Worm (Caenorhabditis elegans) whole organism, mixed stage, embryonic: ENCODE data around the gene srlf-11.

Experiments
- M03D4.4 ChIP-seq: sonication (generic microtip); optimal IDR thresholded peaks from 2 replicates; lab custom pipeline; 2017; ENCODE audit warnings: mild to moderate bottlenecking, missing genetic modification characterization, missing compliant biosample characterization
- bed-3 ChIP-seq: fragments of 200-800 bp; sonication (Bioruptor generic); optimal IDR thresholded peaks from 3 replicates; lab custom pipeline; 2018; ENCODE audit warnings: mild to moderate bottlenecking, missing genetic modification characterization, moderate library complexity, missing compliant biosample characterization
- blmp-1 ChIP-seq: fragments of 150-350 bp; optimal IDR thresholded peaks from 2 replicates; lab custom pipeline; 2014; ENCODE audit warnings: missing biosample characterization, missing genetic modification characterization
- ceh-39 ChIP-seq: fragments of 150-350 bp; optimal IDR thresholded peaks from 2 replicates; lab custom pipeline; 2014; ENCODE audit warnings: missing biosample characterization, missing genetic modification characterization
- ceh-43 ChIP-seq: fragments of 200-800 bp; sonication (Bioruptor generic); optimal IDR thresholded peaks from 2 replicates; lab custom pipeline; 2018; ENCODE audit warnings: mild to moderate bottlenecking, missing genetic modification characterization, moderate library complexity, missing compliant biosample characterization
- ceh-83 ChIP-seq: fragments of 200-800 bp; sonication (Bioruptor generic); optimal IDR thresholded peaks from 2 replicates; lab custom pipeline; 2018; ENCODE audit warnings: mild to moderate bottlenecking, missing genetic modification characterization, missing compliant biosample characterization
- ces-1 ChIP-seq: fragments of 150-350 bp; optimal IDR thresholded peaks from 2 replicates; lab custom pipeline; 2014; ENCODE audit warnings: missing biosample characterization, missing genetic modification reagents, missing genetic modification characterization
- cnd-1 ChIP-seq: fragments of 200-800 bp; sonication (Bioruptor generic); optimal IDR thresholded peaks from 2 replicates; lab custom pipeline; 2018; ENCODE audit warnings: mild to moderate bottlenecking, missing genetic modification characterization, missing compliant biosample characterization
- elt-1 ChIP-seq: sonication (generic microtip); optimal IDR thresholded peaks from 2 replicates; lab custom pipeline; 2017; ENCODE audit warnings: missing genetic modification characterization, mild to moderate bottlenecking, missing compliant biosample characterization, antibody characterized with exemption, moderate library complexity, borderline replicate concordance; ENCODE audit not compliant: insufficient read depth
- elt-3 ChIP-seq: fragments of 150-350 bp; optimal IDR thresholded peaks from 2 replicates; lab custom pipeline; 2014; ENCODE audit warnings: missing biosample characterization, missing genetic modification characterization
- flh-1 ChIP-seq: fragments of 200-800 bp; sonication (Bioruptor generic); optimal IDR thresholded peaks from 2 replicates; lab custom pipeline; 2018; ENCODE audit warnings: mild to moderate bottlenecking, missing genetic modification characterization, moderate library complexity, missing compliant biosample characterization
- ham-2 ChIP-seq: fragments of 200-800 bp; sonication (Bioruptor generic); optimal IDR thresholded peaks from 2 replicates; lab custom pipeline; 2018; ENCODE audit warnings: mild to moderate bottlenecking, missing genetic modification characterization, missing compliant biosample characterization
- hlh-1 ChIP-seq: fragments of 150-350 bp; optimal IDR thresholded peaks from 2 replicates; lab custom pipeline; 2014; ENCODE audit warnings: missing biosample characterization, missing genetic modification reagents, missing genetic modification characterization
- lin-13 ChIP-seq: fragments of 150-350 bp; optimal IDR thresholded peaks from 2 replicates; lab custom pipeline; 2014; ENCODE audit warnings: missing biosample characterization, missing genetic modification characterization
- lin-32 ChIP-seq: fragments of 200-800 bp; sonication (Bioruptor generic); optimal IDR thresholded peaks from 2 replicates; lab custom pipeline; 2018; ENCODE audit warnings: mild to moderate bottlenecking, missing genetic modification characterization, missing compliant biosample characterization
- lsy-2 ChIP-seq: fragments of 150-350 bp; optimal IDR thresholded peaks from 2 replicates; lab custom pipeline; 2014; ENCODE audit warnings: missing biosample characterization, missing genetic modification characterization
- mab-5 ChIP-seq: fragments of 150-350 bp; optimal IDR thresholded peaks from 2 replicates; lab custom pipeline; 2014; ENCODE audit warnings: missing biosample characterization, missing genetic modification characterization
- mep-1 ChIP-seq: fragments of 150-350 bp; optimal IDR thresholded peaks from 2 replicates; lab custom pipeline; 2017; ENCODE audit warnings: missing biosample characterization, missing genetic modification reagents, missing genetic modification characterization, inconsistent platforms
- mls-2 ChIP-seq: sonication (generic microtip); optimal IDR thresholded peaks from 2 replicates; lab custom pipeline; 2016; ENCODE audit warnings: mild to moderate bottlenecking, missing genetic modification characterization, moderate library complexity, missing compliant biosample characterization
- nhr-12 ChIP-seq: fragments of 150-350 bp; optimal IDR thresholded peaks from 2 replicates; lab custom pipeline; 2014; ENCODE audit warnings: missing biosample characterization, missing genetic modification characterization
- nhr-2 ChIP-seq: fragments of 150-350 bp; optimal IDR thresholded peaks from 2 replicates; lab custom pipeline; 2014; ENCODE audit warnings: missing biosample characterization, missing genetic modification characterization
- nhr-237 ChIP-seq: fragments of 150-350 bp; optimal IDR thresholded peaks from 2 replicates; lab custom pipeline; 2014; ENCODE audit warnings: missing biosample characterization, missing genetic modification characterization
- nhr-28 ChIP-seq: fragments of 150-350 bp; optimal IDR thresholded peaks from 2 replicates; lab custom pipeline; 2014; ENCODE audit warnings: missing biosample characterization, missing genetic modification characterization
- nhr-76 ChIP-seq: sonication (generic microtip); optimal IDR thresholded peaks from 2 replicates; lab custom pipeline; 2017; ENCODE audit warnings: missing biosample characterization, missing genetic modification characterization
- pha-4 ChIP-seq: fragments of 150-350 bp; optimal IDR thresholded peaks from 2 replicates; lab custom pipeline; 2018; ENCODE audit warnings: missing biosample characterization, missing genetic modification reagents, missing genetic modification characterization
- sem-2 ChIP-seq: fragments of 200-800 bp; sonication (Bioruptor generic); optimal IDR thresholded peaks from 2 replicates; lab custom pipeline; 2018; ENCODE audit warnings: mild to moderate bottlenecking, missing genetic modification characterization, missing compliant biosample characterization
- snpc-4 ChIP-seq: fragments of 150-350 bp; optimal IDR thresholded peaks from 2 replicates; lab custom pipeline; 2014; ENCODE audit warnings: missing biosample characterization, missing genetic modification characterization
- sptf-1 ChIP-seq: sonication (generic microtip); optimal IDR thresholded peaks from 2 replicates; lab custom pipeline; 2017; ENCODE audit warnings: mild to moderate bottlenecking, missing genetic modification characterization, moderate library complexity, missing compliant biosample characterization
- tbx-8 ChIP-seq: fragments of 200-800 bp; sonication (Bioruptor generic); optimal IDR thresholded peaks from 2 replicates; lab custom pipeline; 2018; ENCODE audit warnings: mild to moderate bottlenecking, missing genetic modification characterization, moderate library complexity, missing compliant biosample characterization
- unc-120 ChIP-seq: sonication (generic microtip); optimal IDR thresholded peaks from 2 replicates; lab custom pipeline; 2017; ENCODE audit warnings: missing genetic modification characterization, missing compliant biosample characterization; ENCODE audit not compliant: poor library complexity, severe bottlenecking
- unc-39 ChIP-seq: fragments of 150-350 bp; optimal IDR thresholded peaks from 2 replicates; lab custom pipeline; 2014; ENCODE audit warnings: missing biosample characterization, missing genetic modification characterization
- unc-62 ChIP-seq: fragments of 150-350 bp; optimal IDR thresholded peaks from 2 replicates; lab custom pipeline; 2014; ENCODE audit warnings: missing biosample characterization, missing genetic modification reagents, missing genetic modification characterization
- zip-8 ChIP-seq: fragments of 150-350 bp; optimal IDR thresholded peaks from 2 replicates; lab custom pipeline; 2014; ENCODE audit warnings: missing biosample characterization, missing genetic modification characterization
- ztf-11 ChIP-seq: fragments of 150-350 bp; optimal IDR thresholded peaks from 2 replicates; lab custom pipeline; 2014; ENCODE audit warnings: missing biosample characterization, missing genetic modification characterization

Gene srlf-11

DNA sequence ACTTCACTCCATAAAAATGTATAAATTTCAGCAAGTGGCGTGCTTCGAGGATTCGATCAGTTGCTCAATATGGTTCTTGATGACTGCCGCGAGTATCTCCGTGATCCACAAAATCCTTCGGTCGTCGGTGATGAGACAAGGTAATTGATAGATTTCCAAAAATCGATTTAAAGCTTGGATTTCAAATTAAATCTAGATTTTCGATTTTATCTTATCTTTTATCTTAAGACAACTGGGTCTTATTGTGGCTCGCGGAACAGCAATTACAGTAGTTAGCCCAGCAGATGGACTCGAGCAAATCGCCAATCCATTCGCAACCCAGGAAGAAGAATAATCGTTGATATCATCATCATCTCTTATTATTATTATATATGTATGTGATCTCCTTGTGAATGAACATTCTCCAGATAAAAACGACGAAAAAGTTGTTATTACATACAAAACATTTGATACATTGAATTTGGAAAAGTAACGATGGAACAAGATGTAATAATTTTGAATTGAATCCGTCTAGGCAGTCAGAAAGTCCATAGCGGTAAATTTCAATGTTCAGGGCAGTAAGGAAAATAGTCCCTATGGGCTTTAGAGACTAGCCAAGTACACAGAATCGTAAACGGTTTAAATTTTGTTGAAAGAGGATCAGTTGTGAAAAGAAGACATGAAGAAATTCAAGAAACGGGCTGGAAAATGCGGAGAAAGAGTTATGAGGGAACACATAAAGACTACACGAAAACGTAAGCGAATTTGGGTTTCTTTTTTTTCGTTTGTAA lies 48.1 kb upstream of the srlf-11 start:
- no peak for TF ChIP-seq lin-13
- no peak for TF ChIP-seq zip-8 (tag; lab: Kevin White, UChicago)
- TF ChIP-seq mls-2: no peak
- no peak for TF ChIP-seq nhr-76 (tag; lab: Kevin White, UChicago)
- TF ChIP-seq lsy-2 (tag; lab: Kevin White, UChicago): no peak
- no peak for TF ChIP-seq nhr-237 (tag; lab: Kevin White, UChicago)
- no peak for TF ChIP-seq nhr-12 (tag; lab: Kevin White, UChicago)
- no peak for TF ChIP-seq sem-2 (GFP tag; lab: Kevin White, UChicago)
- TF ChIP-seq cnd-1 (tag; lab: Kevin White, UChicago): no peak
- TF ChIP-seq mep-1 (tag; lab: Kevin White, UChicago): no peak
- no peak for TF ChIP-seq hlh-1 (tag; lab: Kevin White, UChicago)
- no peak for TF ChIP-seq unc-62 (GFP tag; lab: Kevin White, UChicago)
- no peak for TF ChIP-seq ces-1 (GFP tag; lab: Kevin White, UChicago)
- TF ChIP-seq blmp-1 (tag; lab: Kevin White, UChicago): no peak
- TF ChIP-seq elt-1 (tag; lab: Kevin White, UChicago): no peak
- no peak for TF ChIP-seq ceh-39 (tag; lab: Kevin White, UChicago)
- no peak for TF ChIP-seq nhr-2
- TF ChIP-seq bed-3 (GFP tag; lab: Kevin White, UChicago): no peak
- TF ChIP-seq ceh-83 (GFP tag; lab: Kevin White, UChicago): no peak
- TF ChIP-seq unc-39: no peak

DNA sequence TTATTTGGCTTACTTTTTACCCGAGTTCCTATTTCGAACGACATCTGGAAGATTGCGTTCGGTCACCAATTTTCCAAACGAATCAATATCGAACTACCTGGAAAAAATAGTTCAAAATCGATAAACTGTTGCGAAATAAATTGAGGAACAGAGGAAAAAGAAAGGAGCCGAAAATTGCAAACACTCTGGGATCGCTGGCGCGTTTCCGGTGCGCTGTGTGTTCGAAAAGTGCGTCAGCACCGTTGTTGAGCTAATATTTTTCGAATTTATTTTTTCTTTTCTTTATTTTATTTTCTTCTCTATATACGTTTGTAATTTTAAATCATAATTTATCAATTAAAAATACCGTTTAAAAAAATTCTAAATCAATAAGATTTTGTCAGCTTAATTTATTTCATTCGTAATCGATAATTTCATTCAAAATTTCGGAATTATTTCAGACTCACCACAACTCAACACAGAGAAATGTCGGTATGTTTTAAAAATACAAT lies 47.3 kb upstream of the srlf-11 start, which contains the start of the genes dnc-1 and lsm-7:
TSS of gene dnc-1 (minus strand) at position 142 of the 491 bp plus-strand sequence.
TSS of gene lsm-7 (plus strand) at position 441 of the 491 bp plus-strand sequence.
- TF ChIP-seq nhr-237 (tag; lab: Kevin White, UChicago): no peak
- TF ChIP-seq sptf-1: no peak
- TF ChIP-seq lsy-2 (tag; lab: Kevin White, UChicago): peak; percentile 71
- TF ChIP-seq unc-39: no peak
- no peak for TF ChIP-seq nhr-76 (tag; lab: Kevin White, UChicago)
- TF ChIP-seq ceh-43: no peak
- no peak for TF ChIP-seq pha-4 (tag; lab: Kevin White, UChicago)
- no peak for TF ChIP-seq M03D4.4 (tag; lab: Kevin White, UChicago)
- no peak for TF ChIP-seq flh-1 (GFP tag; lab: Kevin White, UChicago)
- no peak for TF ChIP-seq elt-3
- TF ChIP-seq nhr-28 (tag; lab: Kevin White, UChicago): no peak
- TF ChIP-seq mls-2: peak; percentile 24
- no peak for TF ChIP-seq nhr-2
- TF ChIP-seq hlh-1 (tag; lab: Kevin White, UChicago): no peak
- TF ChIP-seq nhr-12 (tag; lab: Kevin White, UChicago): no peak
- TF ChIP-seq bed-3 (GFP tag; lab: Kevin White, UChicago): no peak
- no peak for TF ChIP-seq ham-2
- TF ChIP-seq unc-62 (GFP tag; lab: Kevin White, UChicago): no peak
- peak; percentile 18 for TF ChIP-seq unc-120 (tag; lab: Kevin White, UChicago)
- TF ChIP-seq zip-8 (tag; lab: Kevin White, UChicago): no peak
- TF ChIP-seq elt-1 (tag; lab: Kevin White, UChicago): no peak
- no peak for TF ChIP-seq lin-32 (GFP tag; lab: Kevin White, UChicago)
- TF ChIP-seq mep-1 (tag; lab: Kevin White, UChicago): peak; percentile 54
- TF ChIP-seq lin-13: no peak
- peak; percentile 15 for TF ChIP-seq ceh-39 (tag; lab: Kevin White, UChicago)
- no peak for TF ChIP-seq ces-1 (GFP tag; lab: Kevin White, UChicago)
- TF ChIP-seq ztf-11 (tag; lab: Kevin White, UChicago): no peak
- no peak for TF ChIP-seq snpc-4 (tag; lab: Kevin White, UChicago)
- peak; percentile 4 for TF ChIP-seq cnd-1 (tag; lab: Kevin White, UChicago)
- TF ChIP-seq tbx-8: no peak
- TF ChIP-seq sem-2 (GFP tag; lab: Kevin White, UChicago): no peak
- no peak for TF ChIP-seq mab-5 (tag; lab: Kevin White, UChicago)
- TF ChIP-seq blmp-1 (tag; lab: Kevin White, UChicago): no peak
- TF ChIP-seq, all 35 proteins: peak for 6

DNA sequence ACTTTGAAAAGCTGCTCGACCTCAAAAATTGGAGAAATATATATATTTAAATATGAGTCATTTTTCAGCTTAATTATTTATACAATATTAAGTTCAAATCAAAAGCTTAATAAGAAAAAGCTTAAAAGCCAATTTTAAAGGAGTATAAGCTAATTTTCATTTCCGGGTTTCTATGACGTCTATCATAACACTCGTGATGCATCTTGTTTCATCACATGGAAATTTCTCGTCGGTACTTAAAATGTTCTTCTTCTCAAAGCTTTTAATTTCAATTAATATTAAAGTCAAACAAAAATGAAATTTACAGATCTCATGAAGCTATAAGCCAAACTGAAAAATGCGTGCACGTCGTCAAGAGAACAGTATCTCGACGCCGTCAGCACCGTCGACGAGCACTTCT lies 34.0 kb upstream of the srlf-11 start, which contains the start of gene rbr-2:
TSS of gene rbr-2 (plus strand) at position 301 of the 400 bp plus-strand sequence.
- TF ChIP-seq tbx-8 (no peak), sptf-1 (no peak), mep-1 (tag; lab: Kevin White, UChicago) (no peak), zip-8 (tag; lab: Kevin White, UChicago) (no peak), nhr-28 (tag; lab: Kevin White, UChicago) (no peak)
- TF ChIP-seq, all 35 proteins: peak for 0
